Fruit fly (Drosophila melanogaster) whole organism, pupa: ENCODE data around the gene mthl2.

Experiments
- CG10348 ChIP-seq: fragments of 200-800 bp; sonication (Bioruptor generic); IDR thresholded peaks from 2 replicates; pipeline ENCODE4 v1.3.6; 2022; ENCODE audit warnings: missing biosample characterization, missing genetic modification characterization
- CG12605 ChIP-seq: fragments of 200-800 bp; sonication (Bioruptor generic); IDR thresholded peaks from 2 replicates; pipeline ENCODE4 v1.3.6; 2022; ENCODE audit warnings: missing biosample characterization, missing genetic modification characterization
- CG13204 ChIP-seq: fragments of 200-800 bp; sonication (Bioruptor generic); optimal IDR thresholded peaks from 2 replicates; lab custom pipeline; 2018; ENCODE audit warnings: missing biosample characterization, mild to moderate bottlenecking, missing genetic modification characterization, moderate library complexity
- CG14655 ChIP-seq: fragments of 200-800 bp; sonication (Bioruptor generic); optimal IDR thresholded peaks from 3 replicates; lab custom pipeline; 2017; ENCODE audit warnings: mild to moderate bottlenecking, missing biosample characterization, missing genetic modification reagents, missing genetic modification characterization
- CG15710 ChIP-seq: fragments of 200-800 bp; sonication (Bioruptor generic); optimal IDR thresholded peaks from 2 replicates; lab custom pipeline; 2018; ENCODE audit warnings: missing biosample characterization, mild to moderate bottlenecking, missing genetic modification characterization, moderate library complexity
- CG17806 ChIP-seq: fragments of 200-800 bp; sonication (Bioruptor generic); optimal IDR thresholded peaks from 2 replicates; lab custom pipeline; 2018; ENCODE audit warnings: missing biosample characterization, mild to moderate bottlenecking, missing genetic modification characterization, moderate library complexity
- CG32121 ChIP-seq: fragments of 200-800 bp; sonication (Bioruptor generic); IDR thresholded peaks from 2 replicates; pipeline ENCODE4 v1.3.6; 2022; ENCODE audit warnings: missing biosample characterization, missing genetic modification characterization
- CG34367 ChIP-seq: fragments of 200-800 bp; sonication (Bioruptor generic); optimal IDR thresholded peaks from 2 replicates; lab custom pipeline; 2018; ENCODE audit warnings: missing biosample characterization, mild to moderate bottlenecking, missing genetic modification characterization
- CG4496 ChIP-seq: fragments of 200-800 bp; sonication (Bioruptor generic); IDR thresholded peaks from 3 replicates; pipeline ENCODE4 v1.3.6; 2022; ENCODE audit warnings: missing biosample characterization, missing genetic modification characterization
- CG8159 ChIP-seq: fragments of 200-800 bp; sonication (Bioruptor generic); optimal IDR thresholded peaks from 3 replicates; lab custom pipeline; 2018; ENCODE audit warnings: missing biosample characterization, mild to moderate bottlenecking, missing genetic modification characterization, moderate library complexity
- CG8301 ChIP-seq: fragments of 200-800 bp; sonication (Bioruptor generic); optimal IDR thresholded peaks from 2 replicates; lab custom pipeline; 2018; ENCODE audit warnings: missing biosample characterization, mild to moderate bottlenecking, missing genetic modification characterization
- CG9948 ChIP-seq: fragments of 200-800 bp; sonication (Bioruptor generic); optimal IDR thresholded peaks from 2 replicates; lab custom pipeline; 2018; ENCODE audit warnings: missing biosample characterization, mild to moderate bottlenecking, missing genetic modification characterization, moderate library complexity
- D1 ChIP-seq: fragments of 200-800 bp; sonication (Bioruptor generic); optimal IDR thresholded peaks from 2 replicates; lab custom pipeline; 2018; ENCODE audit warnings: missing biosample characterization, mild to moderate bottlenecking, missing genetic modification characterization, moderate library complexity
- EcR ChIP-seq: fragments of 200-800 bp; sonication (Bioruptor generic); optimal IDR thresholded peaks from 3 replicates; lab custom pipeline; 2019; ENCODE audit warnings: missing biosample characterization, missing genetic modification characterization, mild to moderate bottlenecking, moderate library complexity, missing genetic modification reagents
- Ets98B ChIP-seq: fragments of 200-800 bp; sonication (Bioruptor generic); IDR thresholded peaks from 2 replicates; pipeline ENCODE4 v1.3.6; 2022; ENCODE audit warnings: missing biosample characterization, missing genetic modification characterization
- Pif1A ChIP-seq: fragments of 200-800 bp; sonication (Bioruptor generic); optimal IDR thresholded peaks from 3 replicates; lab custom pipeline; 2016; ENCODE audit warnings: missing biosample characterization, missing genetic modification characterization
- Pif1B ChIP-seq: fragments of 200-800 bp; sonication (Bioruptor generic); optimal IDR thresholded peaks from 3 replicates; lab custom pipeline; 2016; ENCODE audit warnings: missing biosample characterization, missing genetic modification characterization
- Snoo ChIP-seq: fragments of 200-800 bp; sonication (Bioruptor generic); optimal IDR thresholded peaks from 3 replicates; lab custom pipeline; 2017; ENCODE audit warnings: missing biosample characterization, mild to moderate bottlenecking, missing genetic modification characterization, inconsistent platforms
- fd96Ca ChIP-seq: fragments of 200-800 bp; sonication (Bioruptor generic); IDR thresholded peaks from 3 replicates; pipeline ENCODE4 v1.3.6; 2022; ENCODE audit warnings: missing biosample characterization, missing genetic modification characterization
- gl ChIP-seq: fragments of 200-800 bp; sonication (Bioruptor generic); optimal IDR thresholded peaks from 2 replicates; lab custom pipeline; 2018; ENCODE audit warnings: missing biosample characterization, mild to moderate bottlenecking, missing genetic modification characterization
- rn ChIP-seq: fragments of 200-800 bp; sonication (Bioruptor generic); IDR thresholded peaks from 2 replicates; pipeline ENCODE4 v1.3.6; 2022; ENCODE audit warnings: missing biosample characterization, missing genetic modification characterization

Gene mthl2

dm6 chr3L:5578595-5578994, 26.0 kb upstream of the mthl2 start:
- TF ChIP-seq Pif1A (GFP tag; lab: Kevin White, UChicago): no peak
- no peak for TF ChIP-seq Snoo (tag; lab: Kevin White, UChicago)
- TF ChIP-seq EcR (GFP tag; lab: Kevin White, UChicago): no peak
- TF ChIP-seq CG13204: no peak
- TF ChIP-seq CG34367 (tag; lab: Kevin White, UChicago): no peak
- no peak for TF ChIP-seq rn (GFP tag; lab: Robert Waterston, UW)

dm6 chr3L:5579762-5580161, 24.8 kb upstream of the mthl2 start:
- TF ChIP-seq CG32121 (GFP tag; lab: Robert Waterston, UW) (peak; percentile 89), Ets98B (GFP tag; lab: Robert Waterston, UW) (peak; percentile 84), Pif1B (GFP tag; lab: Kevin White, UChicago) (no peak), CG14655 (GFP tag; lab: Kevin White, UChicago) (no peak), CG8159 (tag; lab: Kevin White, UChicago) (no peak), gl (tag; lab: Kevin White, UChicago) (no peak), CG12605 (GFP tag; lab: Robert Waterston, UW) (peak; percentile 88), CG17806 (tag; lab: Kevin White, UChicago) (no peak), CG34367 (tag; lab: Kevin White, UChicago) (no peak), fd96Ca (peak; percentile 78), CG9948 (tag; lab: Kevin White, UChicago) (no peak), CG4496 (GFP tag; lab: Robert Waterston, UW) (peak; percentile 81), Snoo (tag; lab: Kevin White, UChicago) (no peak), Pif1A (GFP tag; lab: Kevin White, UChicago) (no peak), EcR (GFP tag; lab: Kevin White, UChicago) (no peak), CG8301 (tag; lab: Kevin White, UChicago) (no peak), rn (GFP tag; lab: Robert Waterston, UW) (0 out of 2 replicates have a peak, but pooled peaks have one; percentile 30), D1 (tag; lab: Kevin White, UChicago) (no peak), CG15710 (tag; lab: Kevin White, UChicago) (no peak), CG10348 (GFP tag; lab: Robert Waterston, UW) (no peak), CG13204 (no peak)

dm6 chr3L:5580490-5581116, 24.0 kb upstream of the mthl2 start:
- TF ChIP-seq rn (GFP tag; lab: Robert Waterston, UW) (no peak), CG4496 (GFP tag; lab: Robert Waterston, UW) (0 out of 3 replicates have a peak, but pooled peaks have one; percentile 21), CG10348 (GFP tag; lab: Robert Waterston, UW) (no peak), gl (tag; lab: Kevin White, UChicago) (no peak), CG8301 (tag; lab: Kevin White, UChicago) (no peak), CG9948 (tag; lab: Kevin White, UChicago) (no peak), Ets98B (GFP tag; lab: Robert Waterston, UW) (no peak)

dm6 chr3L:5581542-5581941, 23.0 kb upstream of the mthl2 start:
- no peak for TF ChIP-seq CG8301 (tag; lab: Kevin White, UChicago)
- no peak for TF ChIP-seq D1 (tag; lab: Kevin White, UChicago)
- TF ChIP-seq CG4496 (GFP tag; lab: Robert Waterston, UW): no peak
- no peak for TF ChIP-seq CG8159 (tag; lab: Kevin White, UChicago)
- TF ChIP-seq CG10348 (GFP tag; lab: Robert Waterston, UW): no peak
- no peak for TF ChIP-seq fd96Ca
- no peak for TF ChIP-seq Pif1B (GFP tag; lab: Kevin White, UChicago)
- TF ChIP-seq rn (GFP tag; lab: Robert Waterston, UW): no peak
- no peak for TF ChIP-seq EcR (GFP tag; lab: Kevin White, UChicago)
- no peak for TF ChIP-seq gl (tag; lab: Kevin White, UChicago)
- no peak for TF ChIP-seq Ets98B (GFP tag; lab: Robert Waterston, UW)
- TF ChIP-seq Pif1A (GFP tag; lab: Kevin White, UChicago): no peak
- no peak for TF ChIP-seq CG17806 (tag; lab: Kevin White, UChicago)
- no peak for TF ChIP-seq CG15710 (tag; lab: Kevin White, UChicago)

- TF ChIP-seq D1 (tag; lab: Kevin White, UChicago): no peak
- TF ChIP-seq CG8301 (tag; lab: Kevin White, UChicago): no peak
- TF ChIP-seq CG32121 (GFP tag; lab: Robert Waterston, UW): peak; percentile 57
- no peak for TF ChIP-seq CG8159 (tag; lab: Kevin White, UChicago)
- TF ChIP-seq EcR (GFP tag; lab: Kevin White, UChicago): no peak
- TF ChIP-seq CG4496 (GFP tag; lab: Robert Waterston, UW): peak; percentile 90
- TF ChIP-seq CG34367 (tag; lab: Kevin White, UChicago): peak; percentile 65
- TF ChIP-seq Ets98B (GFP tag; lab: Robert Waterston, UW): peak; percentile 85
- TF ChIP-seq Pif1B (GFP tag; lab: Kevin White, UChicago): no peak
- TF ChIP-seq rn (GFP tag; lab: Robert Waterston, UW): peak; percentile 71
- no peak for TF ChIP-seq CG14655 (GFP tag; lab: Kevin White, UChicago)
- TF ChIP-seq fd96Ca: peak; percentile 76; the same call in 2 of the 3 replicates
- no peak for TF ChIP-seq CG17806 (tag; lab: Kevin White, UChicago)
- no peak for TF ChIP-seq Snoo (tag; lab: Kevin White, UChicago)
- no peak for TF ChIP-seq Pif1A (GFP tag; lab: Kevin White, UChicago)
- peak; percentile 60; the same call in 1 of the 2 replicates for TF ChIP-seq CG10348 (GFP tag; lab: Robert Waterston, UW)
- peak; percentile 75 for TF ChIP-seq CG15710 (tag; lab: Kevin White, UChicago)
- no peak; the same call in 1 of the 2 replicates for TF ChIP-seq CG12605 (GFP tag; lab: Robert Waterston, UW)
- TF ChIP-seq CG13204: no peak
- TF ChIP-seq gl (tag; lab: Kevin White, UChicago): no peak
- TF ChIP-seq CG9948 (tag; lab: Kevin White, UChicago): no peak
- TF ChIP-seq, all 21 proteins: peak for 8
Observed at dm6 chr3L:5583295-5583707, 21.3 kb upstream of the mthl2 start.
